Fruit fly (Drosophila melanogaster): ENCODE measurements around the gene CG6927.

dm6 chrX:4911765-4912245, 5.1 kb downstream of the CG6927 start:
- TF ChIP-seq Hr96 (GFP tag; optimal IDR thresholded peaks at IDR 0.05) = peak; percentile 55
- peak; percentile 38 for TF ChIP-seq bab1 (GFP tag; optimal IDR thresholded peaks at IDR 0.05)
- peak; percentile 44 for TF ChIP-seq CG12768 (GFP tag; optimal IDR thresholded peaks at IDR 0.05)
- no peak for TF ChIP-seq Clk (GFP tag; optimal IDR thresholded peaks at IDR 0.05)
- peak; percentile 19 for TF ChIP-seq ovo (GFP tag; optimal IDR thresholded peaks at IDR 0.05)
- TF ChIP-seq cic (GFP tag; optimal IDR thresholded peaks at IDR 0.05) = peak; percentile 14
- TF ChIP-seq kay (GFP tag; ENCODE audit: borderline replicate concordance) = no peak

Measured in whole organism, adult.